Worm (Caenorhabditis elegans) whole organism, young adult: ENCODE results near the gene ZK563.7.
A peak's percentile ranks its signal among the peaks of the same experiment; 100 is the strongest.

Source experiments
- B0336.3 ChIP-seq: fragments of 200-800 bp; sonication (Bioruptor generic); IDR thresholded peaks from 2 replicates; pipeline ENCODE4 v1.3.6; 2022; ENCODE audit warnings: missing genetic modification characterization, missing compliant biosample characterization
- C06A6.2 ChIP-seq: fragments of 200-800 bp; sonication (Bioruptor generic); conservative IDR thresholded peaks from 2 replicates; pipeline ENCODE4 v1.3.6; 2022; ENCODE audit warnings: missing genetic modification characterization, missing compliant biosample characterization
- F22D6.2 ChIP-seq: sonication (generic microtip); optimal IDR thresholded peaks from 2 replicates; lab custom pipeline; 2016; ENCODE audit warnings: mild to moderate bottlenecking, missing genetic modification characterization, missing compliant biosample characterization
- F52B5.7 ChIP-seq: sonication (generic microtip); optimal IDR thresholded peaks from 2 replicates; lab custom pipeline; 2016; ENCODE audit warnings: mild to moderate bottlenecking, missing genetic modification characterization, missing compliant biosample characterization
- K12H6.12 ChIP-seq: fragments of 200-800 bp; sonication (Bioruptor generic); optimal IDR thresholded peaks from 2 replicates; lab custom pipeline; 2018; ENCODE audit warnings: mild to moderate bottlenecking, missing genetic modification characterization, missing compliant biosample characterization
- T07F8.4 ChIP-seq: sonication (generic microtip); optimal IDR thresholded peaks from 2 replicates; lab custom pipeline; 2016; ENCODE audit warnings: mild to moderate bottlenecking, missing genetic modification characterization, moderate library complexity, missing compliant biosample characterization
- Y53G8AR.9 ChIP-seq: fragments of 200-800 bp; sonication (Bioruptor generic); conservative IDR thresholded peaks from 2 replicates; pipeline ENCODE4 v1.3.6; 2022; ENCODE audit warnings: missing genetic modification reagents, missing genetic modification characterization, missing compliant biosample characterization
- Y56A3A.18 ChIP-seq: fragments of 200-800 bp; sonication (Bioruptor generic); IDR thresholded peaks from 2 replicates; pipeline ENCODE4 v1.3.6; 2022; ENCODE audit warnings: missing genetic modification reagents, missing genetic modification characterization, missing compliant biosample characterization
- Y95B8A.8 ChIP-seq: fragments of 200-800 bp; sonication (Bioruptor generic); IDR thresholded peaks from 2 replicates; pipeline ENCODE4 v1.3.6; 2022; ENCODE audit warnings: missing genetic modification reagents, missing genetic modification characterization, missing compliant biosample characterization
- ZK185.1 ChIP-seq: sonication (generic microtip); optimal IDR thresholded peaks from 2 replicates; lab custom pipeline; 2016; ENCODE audit warnings: mild to moderate bottlenecking, missing genetic modification characterization, missing compliant biosample characterization; ENCODE audit not compliant: poor library complexity, severe bottlenecking
- aptf-2 ChIP-seq: fragments of 200-800 bp; sonication (Bioruptor generic); conservative IDR thresholded peaks from 2 replicates; pipeline ENCODE4 v1.3.6; 2022; ENCODE audit warnings: missing genetic modification reagents, missing genetic modification characterization, missing compliant biosample characterization
- aptf-3 ChIP-seq: fragments of 200-800 bp; sonication (Bioruptor generic); IDR thresholded peaks from 2 replicates; pipeline ENCODE4 v1.3.6; 2022; ENCODE audit warnings: missing genetic modification characterization, missing compliant biosample characterization
- atf-7 ChIP-seq: sonication (generic microtip); optimal IDR thresholded peaks from 2 replicates; lab custom pipeline; 2017; ENCODE audit warnings: mild to moderate bottlenecking, missing genetic modification characterization, missing compliant biosample characterization
- cebp-2 ChIP-seq: fragments of 200-800 bp; sonication (Bioruptor generic); IDR thresholded peaks from 2 replicates; pipeline ENCODE4 v1.3.6; 2022; ENCODE audit warnings: missing genetic modification characterization, missing compliant biosample characterization
- ceh-40 ChIP-seq: fragments of 200-800 bp; sonication (Bioruptor generic); IDR thresholded peaks from 2 replicates; pipeline ENCODE4 v1.3.6; 2022; ENCODE audit warnings: missing genetic modification characterization, missing compliant biosample characterization
- chd-7 ChIP-seq: sonication (generic microtip); optimal IDR thresholded peaks from 2 replicates; lab custom pipeline; 2016; ENCODE audit warnings: mild to moderate bottlenecking, missing genetic modification characterization, moderate library complexity, missing compliant biosample characterization
- dox-1 ChIP-seq: fragments of 200-800 bp; sonication (Bioruptor generic); IDR thresholded peaks from 2 replicates; pipeline ENCODE4 v1.3.6; 2022; ENCODE audit warnings: missing genetic modification reagents, missing genetic modification characterization, missing compliant biosample characterization
- dpff-1 ChIP-seq: sonication (generic microtip); optimal IDR thresholded peaks from 2 replicates; lab custom pipeline; 2017; ENCODE audit warnings: mild to moderate bottlenecking, missing genetic modification characterization, missing compliant biosample characterization
- efl-1 ChIP-seq: fragments of 150-350 bp; optimal IDR thresholded peaks from 2 replicates; lab custom pipeline; 2014; ENCODE audit warnings: missing biosample characterization, missing genetic modification reagents, missing genetic modification characterization
- egrh-3 ChIP-seq: fragments of 200-800 bp; sonication (Bioruptor generic); IDR thresholded peaks from 2 replicates; pipeline ENCODE4 v1.3.6; 2022; ENCODE audit warnings: missing genetic modification reagents, missing genetic modification characterization, missing compliant biosample characterization
- gei-17 ChIP-seq: fragments of 200-800 bp; sonication (Bioruptor generic); optimal IDR thresholded peaks from 2 replicates; lab custom pipeline; 2018; ENCODE audit warnings: mild to moderate bottlenecking, missing genetic modification characterization, missing compliant biosample characterization
- hlh-26 ChIP-seq: fragments of 200-800 bp; sonication (Bioruptor generic); conservative IDR thresholded peaks from 2 replicates; pipeline ENCODE4 v1.3.6; 2022; ENCODE audit warnings: missing genetic modification reagents, missing genetic modification characterization, missing compliant biosample characterization
- hmg-1.2 ChIP-seq: fragments of 200-800 bp; sonication (Bioruptor generic); IDR thresholded peaks from 2 replicates; pipeline ENCODE4 v1.3.6; 2022; ENCODE audit warnings: missing genetic modification reagents, missing genetic modification characterization, missing compliant biosample characterization
- hmg-20 ChIP-seq: fragments of 200-800 bp; sonication (Bioruptor generic); IDR thresholded peaks from 2 replicates; pipeline ENCODE4 v1.3.6; 2022; ENCODE audit warnings: missing genetic modification reagents, missing genetic modification characterization, missing compliant biosample characterization
- hrde-1 ChIP-seq: sonication (generic microtip); optimal IDR thresholded peaks from 2 replicates; lab custom pipeline; 2016; ENCODE audit warnings: missing genetic modification characterization, mild to moderate bottlenecking, missing compliant biosample characterization, moderate library complexity, missing genotype, missing genetic modification reagents, borderline replicate concordance
- let-607 ChIP-seq, 2 experiments: fragments of 200-800 bp in 1 of 2; sonication (Bioruptor generic) in 1 of 2; sonication (generic microtip) in 1 of 2; optimal IDR thresholded peaks; 2 replicates each; lab custom pipeline; 2016 to 2018; ENCODE audit warnings: mild to moderate bottlenecking in 2 of 2, missing compliant biosample characterization in 2 of 2, missing genetic modification characterization in 2 of 2, moderate library complexity in 2 of 2, missing genotype in 1 of 2
- lin-26 ChIP-seq: fragments of 200-800 bp; sonication (Bioruptor generic); IDR thresholded peaks from 2 replicates; pipeline ENCODE4 v1.3.6; 2022; ENCODE audit warnings: missing genetic modification reagents, missing genetic modification characterization, missing compliant biosample characterization
- lin-35 ChIP-seq, 3 experiments: fragments of 150-350 bp in 2 of 3; sonication (generic microtip) in 1 of 3; optimal IDR thresholded peaks; 2 replicates each; lab custom pipeline; 2014 to 2018; ENCODE audit warnings: missing biosample characterization in 3 of 3, missing genetic modification characterization in 3 of 3, missing genetic modification reagents in 3 of 3
- lin-40 ChIP-seq: sonication (generic microtip); optimal IDR thresholded peaks from 2 replicates; lab custom pipeline; 2016; ENCODE audit warnings: missing genetic modification characterization, mild to moderate bottlenecking, missing compliant biosample characterization, missing genotype, missing genetic modification reagents
- lir-1 ChIP-seq: fragments of 200-800 bp; sonication (Bioruptor generic); conservative IDR thresholded peaks from 2 replicates; pipeline ENCODE4 v1.3.6; 2022; ENCODE audit warnings: missing genetic modification reagents, missing genetic modification characterization, missing compliant biosample characterization
- madf-8 ChIP-seq: fragments of 200-800 bp; sonication (Bioruptor generic); conservative IDR thresholded peaks from 2 replicates; pipeline ENCODE4 v1.3.6; 2022; ENCODE audit warnings: missing genetic modification reagents, missing genetic modification characterization, missing compliant biosample characterization
- nfyb-1 ChIP-seq: fragments of 200-800 bp; sonication (Bioruptor generic); IDR thresholded peaks from 2 replicates; pipeline ENCODE4 v1.3.6; 2022; ENCODE audit warnings: missing genetic modification reagents, missing genetic modification characterization, missing compliant biosample characterization
- nhr-80 ChIP-seq: sonication (generic microtip); optimal IDR thresholded peaks from 2 replicates; lab custom pipeline; 2016; ENCODE audit warnings: missing genetic modification characterization, missing compliant biosample characterization
- sdz-38 ChIP-seq: sonication (generic microtip); optimal IDR thresholded peaks from 2 replicates; lab custom pipeline; 2016; ENCODE audit warnings: missing genotype, missing genetic modification characterization, missing compliant biosample characterization
- sea-2 ChIP-seq: fragments of 200-800 bp; sonication (Bioruptor generic); IDR thresholded peaks from 2 replicates; pipeline ENCODE4 v1.3.6; 2022; ENCODE audit warnings: missing genetic modification characterization, missing compliant biosample characterization
- snpc-1.3 ChIP-seq: sonication (generic microtip); optimal IDR thresholded peaks from 2 replicates; lab custom pipeline; 2017; ENCODE audit warnings: missing genetic modification characterization, mild to moderate bottlenecking, missing compliant biosample characterization, antibody characterized with exemption, moderate library complexity, missing genotype, missing genetic modification reagents; ENCODE audit not compliant: insufficient read depth
- snpc-3.4 ChIP-seq: sonication (generic microtip); optimal IDR thresholded peaks from 2 replicates; lab custom pipeline; 2017; ENCODE audit warnings: missing genetic modification characterization, mild to moderate bottlenecking, missing compliant biosample characterization, antibody characterized with exemption, moderate library complexity, missing genotype, missing genetic modification reagents
- snpc-4 ChIP-seq, 5 experiments: fragments of 150-350 bp in 1 of 5; sonication (generic microtip) in 4 of 5; optimal IDR thresholded peaks; 2 replicates each; lab custom pipeline; 2014 to 2018; ENCODE audit warnings: missing genetic modification characterization in 5 of 5, missing biosample characterization in 3 of 5, antibody characterized with exemption in 2 of 5, mild to moderate bottlenecking in 2 of 5, missing compliant biosample characterization in 2 of 5, missing genotype in 2 of 5, moderate library complexity in 2 of 5, missing genetic modification reagents in 1 of 5
- tbp1 ChIP-seq: fragments of 200-800 bp; sonication (Bioruptor generic); optimal IDR thresholded peaks from 2 replicates; lab custom pipeline; 2018; ENCODE audit warnings: mild to moderate bottlenecking, missing genetic modification characterization, missing compliant biosample characterization
- tbx-9 ChIP-seq: sonication (generic microtip); optimal IDR thresholded peaks from 2 replicates; lab custom pipeline; 2016; ENCODE audit warnings: borderline replicate concordance, missing genetic modification characterization, inconsistent platforms, missing compliant biosample characterization
- tlf-1 ChIP-seq: fragments of 200-800 bp; sonication (Bioruptor generic); optimal IDR thresholded peaks from 2 replicates; lab custom pipeline; 2018; ENCODE audit warnings: mild to moderate bottlenecking, missing genetic modification characterization, missing compliant biosample characterization
- xnd-1 ChIP-seq: sonication (generic microtip); optimal IDR thresholded peaks from 2 replicates; lab custom pipeline; 2016; ENCODE audit warnings: missing genotype, missing genetic modification reagents, missing genetic modification characterization, missing compliant biosample characterization
- ztf-18 ChIP-seq: sonication (generic microtip); optimal IDR thresholded peaks from 2 replicates; lab custom pipeline; 2016; ENCODE audit warnings: missing genotype, mild to moderate bottlenecking, missing genetic modification characterization, missing compliant biosample characterization
- ztf-22 ChIP-seq: fragments of 200-800 bp; sonication (Bioruptor generic); optimal IDR thresholded peaks from 2 replicates; lab custom pipeline; 2018; ENCODE audit warnings: mild to moderate bottlenecking, missing genetic modification characterization, moderate library complexity, missing compliant biosample characterization

The ZK563.7 gene

ce11 chrX:3403195-3403594 lies 22.9 kb downstream of the ZK563.7 start, which contains the start of gene vit-5:
Gene vit-5, plus strand, starts transcription at chrX:3403471.
- no peak for TF ChIP-seq egrh-3 (GFP tag; lab: Robert Waterston, UW)
- no peak for TF ChIP-seq nfyb-1 (GFP tag; lab: Robert Waterston, UW)
- no peak for TF ChIP-seq lin-40
- TF ChIP-seq tbx-9 = no peak
- peak in 1 of 2 experiments; percentile 69 for TF ChIP-seq let-607 (tag; optimal IDR thresholded peaks at IDR 0.05; lab: Kevin White, UChicago)
- peak; percentile 83 for TF ChIP-seq nhr-80 (tag; lab: Kevin White, UChicago)
- peak; percentile 56 for TF ChIP-seq chd-7 (tag; lab: Kevin White, UChicago)
- TF ChIP-seq K12H6.12 (tag; lab: Kevin White, UChicago) = no peak
- no peak for TF ChIP-seq hmg-20
- TF ChIP-seq atf-7 (tag; lab: Kevin White, UChicago) = peak; percentile 66
- TF ChIP-seq hmg-1.2 = no peak
- no peak for TF ChIP-seq dpff-1 (tag; lab: Kevin White, UChicago)
- TF ChIP-seq efl-1 (GFP tag; lab: Kevin White, UChicago) = no peak
- TF ChIP-seq tlf-1 (GFP tag; lab: Kevin White, UChicago) = no peak
- TF ChIP-seq ztf-22 (GFP tag; lab: Kevin White, UChicago) = peak; percentile 58
- no peak for TF ChIP-seq gei-17

- TF ChIP-seq Y53G8AR.9 (0 out of 2 replicates have a peak, but pooled peaks have one; percentile 54), Y56A3A.18 (GFP tag; lab: Robert Waterston, UW) (peak; percentile 59; the same call in 1 of the 2 replicates)
- TF ChIP-seq, all 124 proteins: peak for 2; not testable (repeated sequence) for 122
These were observed 25.5 kb downstream of the ZK563.7 start for ce11 chrX:3405813-3406212.

ce11 chrX:3408717-3409303 lies 28.5 kb downstream of the ZK563.7 start:
- TF ChIP-seq F22D6.2 = no peak
- no peak for TF ChIP-seq ztf-18 (tag; lab: Kevin White, UChicago)
- TF ChIP-seq F52B5.7 (tag; lab: Kevin White, UChicago) = no peak
- no peak for TF ChIP-seq dox-1 (GFP tag; lab: Robert Waterston, UW)
- no peak for TF ChIP-seq cebp-2
- TF ChIP-seq ceh-40 (GFP tag; lab: Robert Waterston, UW) = no peak
- no peak for TF ChIP-seq lin-26 (GFP tag; lab: Robert Waterston, UW)
- no peak for TF ChIP-seq Y95B8A.8 (GFP tag; lab: Robert Waterston, UW)
- TF ChIP-seq snpc-3.4 (tag; lab: Kevin White, UChicago) = no peak
- TF ChIP-seq efl-1 (GFP tag; lab: Kevin White, UChicago) = no peak
- TF ChIP-seq lin-35 (GFP tag; optimal IDR thresholded peaks at IDR 0.05; lab: Kevin White, UChicago) = no peak
- TF ChIP-seq hmg-20 = no peak
- TF ChIP-seq xnd-1 (tag; lab: Kevin White, UChicago) = no peak
- no peak for TF ChIP-seq lir-1 (GFP tag; lab: Robert Waterston, UW)
- peak; percentile 82 for TF ChIP-seq atf-7 (tag; lab: Kevin White, UChicago)
- no peak for TF ChIP-seq madf-8 (GFP tag; lab: Robert Waterston, UW)
- TF ChIP-seq ZK185.1 (tag; lab: Kevin White, UChicago) = no peak
- no peak for TF ChIP-seq T07F8.4 (tag; lab: Kevin White, UChicago)
- no peak for TF ChIP-seq sea-2 (GFP tag; lab: Robert Waterston, UW)
- no peak for TF ChIP-seq hrde-1
- TF ChIP-seq hlh-26 (GFP tag; lab: Robert Waterston, UW) = no peak
- TF ChIP-seq lin-40 = no peak
- peak; percentile 78 for TF ChIP-seq B0336.3
- TF ChIP-seq aptf-2 = no peak
- TF ChIP-seq aptf-3 (GFP tag; lab: Robert Waterston, UW) = no peak
- 0 out of 2 replicates have a peak, but pooled peaks have one; percentile 21 for TF ChIP-seq C06A6.2 (GFP tag; lab: Robert Waterston, UW)
- TF ChIP-seq snpc-1.3 = no peak
- TF ChIP-seq sdz-38 (tag; lab: Kevin White, UChicago) = no peak
- TF ChIP-seq tbp1 = no peak
- TF ChIP-seq snpc-4 (GFP tag; optimal IDR thresholded peaks at IDR 0.05; lab: Kevin White, UChicago) = no peak
- TF ChIP-seq snpc-4 (tag; optimal IDR thresholded peaks at IDR 0.05; lab: Kevin White, UChicago) = peak in 1 of 4 experiments; percentile 25
